Fruit fly (Drosophila melanogaster): ENCODE measurements around the gene Las.

Gene Las

DNA sequence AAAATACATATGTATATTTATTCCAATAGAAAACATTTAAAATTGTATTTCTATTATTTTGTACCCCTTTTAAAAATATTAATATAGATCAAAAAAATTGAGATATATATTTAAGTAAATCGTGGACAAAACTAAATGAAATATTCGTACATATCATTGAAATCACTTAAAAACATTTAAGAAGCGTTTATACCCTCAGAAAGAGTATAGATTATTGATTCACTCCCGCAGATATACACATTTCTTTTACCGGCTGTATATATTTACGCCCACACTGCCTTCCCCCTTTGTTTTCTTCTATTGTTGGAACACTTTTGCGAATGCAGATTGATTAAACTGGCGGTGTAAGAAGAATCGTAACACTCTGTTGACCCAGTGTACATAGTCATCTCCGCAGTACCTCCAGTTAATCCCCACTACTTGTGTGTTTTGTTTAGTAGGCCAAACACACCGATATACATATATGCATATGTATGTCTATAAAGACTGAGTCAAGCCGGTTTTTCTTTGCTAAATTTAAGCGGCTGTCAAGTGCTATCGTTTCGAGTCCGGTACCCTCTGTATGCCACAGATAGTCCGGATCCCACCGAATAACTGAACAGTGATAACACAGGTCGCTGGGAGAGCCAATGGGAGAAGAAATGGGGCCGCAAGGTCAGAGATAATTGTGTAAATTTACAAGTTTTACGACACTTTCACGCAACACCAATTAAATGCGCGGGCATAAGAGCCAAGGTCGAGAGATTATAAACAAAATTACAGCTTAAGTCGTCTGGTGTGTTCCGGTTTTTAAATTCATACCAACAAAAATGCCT is 39.5 kb upstream of the Las start (continued):
- TF ChIP-seq CG10274 (GFP tag; optimal IDR thresholded peaks at IDR 0.05) = no peak
- TF ChIP-seq CG5245 (GFP tag; optimal IDR thresholded peaks at IDR 0.05) = no peak
- no peak for TF ChIP-seq CG42726 (GFP tag; IDR thresholded peaks at IDR 0.05; ENCODE audit: partially characterized antibody)
- TF ChIP-seq CG15601 (tag; optimal IDR thresholded peaks at IDR 0.05) = peak; percentile 63
- peak; percentile 54 for TF ChIP-seq CG2116 (GFP tag; optimal IDR thresholded peaks at IDR 0.05)
- no peak for TF ChIP-seq CG16813 (GFP tag; IDR thresholded peaks at IDR 0.05; ENCODE audit: partially characterized antibody)
- TF ChIP-seq CG31441 (GFP tag; IDR thresholded peaks at IDR 0.05) = peak; percentile 61; the same call in 1 of the 2 replicates
- no peak for TF ChIP-seq Dll (GFP tag; IDR thresholded peaks at IDR 0.05; ENCODE audit: partially characterized antibody)
- TF ChIP-seq HHEX (GFP tag; optimal IDR thresholded peaks at IDR 0.05) = peak; percentile 75
- TF ChIP-seq D (optimal IDR thresholded peaks at IDR 0.05) = no peak
- TF ChIP-seq D (GFP tag; optimal IDR thresholded peaks at IDR 0.05) = peak; percentile 34
- TF ChIP-seq E2f2 (GFP tag; IDR thresholded peaks at IDR 0.05) = 0 out of 2 replicates have a peak, but pooled peaks have one; percentile 25
- no peak for TF ChIP-seq sima (GFP tag; optimal IDR thresholded peaks at IDR 0.05)
- peak; percentile 48 for TF ChIP-seq CG4854 (GFP tag; optimal IDR thresholded peaks at IDR 0.05)
- TF ChIP-seq crc (GFP tag; optimal IDR thresholded peaks at IDR 0.05) = peak; percentile 0
- peak; percentile 31 for TF ChIP-seq en (GFP tag; optimal IDR thresholded peaks at IDR 0.05)
- TF ChIP-seq CG17568 (GFP tag; optimal IDR thresholded peaks at IDR 0.05) = peak; percentile 69
- TF ChIP-seq CG13624 (GFP tag; optimal IDR thresholded peaks at IDR 0.05) = peak; percentile 0
- no peak for TF ChIP-seq Doc2 (GFP tag; IDR thresholded peaks at IDR 0.05)
- no peak for TF ChIP-seq CG2889 (GFP tag; IDR thresholded peaks at IDR 0.05)
- peak; percentile 41 for TF ChIP-seq CG8924 (tag; optimal IDR thresholded peaks at IDR 0.05)
- peak; percentile 63; the same call in 2 of the 3 replicates for TF ChIP-seq sr (GFP tag; IDR thresholded peaks at IDR 0.05)
- peak; percentile 58 for TF ChIP-seq oc (tag; optimal IDR thresholded peaks at IDR 0.05)
- TF ChIP-seq sug (tag; optimal IDR thresholded peaks at IDR 0.05) = no peak
- peak; percentile 21 for TF ChIP-seq gro (GFP tag; optimal IDR thresholded peaks at IDR 0.05)
- TF ChIP-seq pzg (GFP tag; optimal IDR thresholded peaks at IDR 0.05) = no peak
- TF ChIP-seq CG9817 (tag; optimal IDR thresholded peaks at IDR 0.05) = peak; percentile 32
- no peak for TF ChIP-seq CG43689 (GFP tag; IDR thresholded peaks at IDR 0.05)
- peak; percentile 68 for TF ChIP-seq CG12744 (GFP tag; optimal IDR thresholded peaks at IDR 0.05)
- peak; percentile 28 for TF ChIP-seq caup (GFP tag; optimal IDR thresholded peaks at IDR 0.05; ENCODE audit: severe bottlenecking)
- TF ChIP-seq Dref (GFP tag; IDR thresholded peaks at IDR 0.05) = no peak
- no peak for TF ChIP-seq CG10147 (GFP tag; optimal IDR thresholded peaks at IDR 0.05)
- peak; percentile 76 for TF ChIP-seq CG10209 (GFP tag; optimal IDR thresholded peaks at IDR 0.05)
- no peak for TF ChIP-seq CG32532 (GFP tag; IDR thresholded peaks at IDR 0.05)
- TF ChIP-seq twi (tag; optimal IDR thresholded peaks at IDR 0.05) = no peak
- peak; percentile 44 for TF ChIP-seq CG11723 (GFP tag; optimal IDR thresholded peaks at IDR 0.05)
- peak; percentile 23 for TF ChIP-seq repo (GFP tag; optimal IDR thresholded peaks at IDR 0.05)
- no peak for TF ChIP-seq Aef1 (GFP tag; IDR thresholded peaks at IDR 0.05)
- peak; percentile 77 for TF ChIP-seq CG17361 (GFP tag; IDR thresholded peaks at IDR 0.05)
- no peak for TF ChIP-seq al (GFP tag; IDR thresholded peaks at IDR 0.05)
- no peak for TF ChIP-seq Taf1 (GFP tag; IDR thresholded peaks at IDR 0.05)
- peak; percentile 81 for TF ChIP-seq bab2 (GFP tag; optimal IDR thresholded peaks at IDR 0.05)
- TF ChIP-seq NFAT (GFP tag; IDR thresholded peaks at IDR 0.05) = no peak
- no peak for TF ChIP-seq insv (GFP tag; optimal IDR thresholded peaks at IDR 0.05)
- no peak for TF ChIP-seq CG12299 (tag; optimal IDR thresholded peaks at IDR 0.05)
- TF ChIP-seq Poxn (GFP tag; IDR thresholded peaks at IDR 0.05) = no peak
- TF ChIP-seq dimm (GFP tag; IDR thresholded peaks at IDR 0.05) = no peak
- TF ChIP-seq Ptx1 (GFP tag; IDR thresholded peaks at IDR 0.05) = peak; percentile 35; the same call in 1 of the 2 replicates
- no peak for TF ChIP-seq esg (GFP tag; conservative IDR thresholded peaks at IDR 0.05)
- TF ChIP-seq wor (GFP tag; IDR thresholded peaks at IDR 0.05) = no peak

Measured in whole organism, embryonic.